Worm (Caenorhabditis elegans): ENCODE measurements around the gene C14A6.7.

C14A6.7 gene

DNA sequence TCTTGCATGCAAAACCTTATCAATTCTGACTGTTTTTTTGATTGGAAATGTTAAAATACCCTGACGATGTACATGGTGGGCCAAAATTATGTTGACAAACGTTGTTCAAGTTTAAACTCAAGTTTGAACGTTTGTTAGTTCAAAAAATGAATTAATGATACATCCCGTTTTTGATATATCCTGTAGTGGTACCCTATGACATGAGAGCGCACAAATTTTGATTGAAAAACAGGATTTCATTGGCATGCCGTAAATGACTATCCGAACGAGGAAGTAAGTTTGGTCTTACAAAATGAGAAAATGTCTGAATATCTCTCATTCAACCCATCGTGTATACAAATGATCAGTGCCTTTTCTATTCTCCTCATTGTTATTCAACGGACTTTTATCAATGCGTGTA lies 27.0 kb downstream of the C14A6.7 start, which contains the start of gene Y37H2A.11:
Y37H2A.11 (plus strand) TSS at position 301 of the 400 bp plus-strand sequence.
- TF ChIP-seq nhr-21 (tag; optimal IDR thresholded peaks at IDR 0.05) (no peak), elt-3 (tag; optimal IDR thresholded peaks at IDR 0.05) (no peak), fos-1 (tag; optimal IDR thresholded peaks at IDR 0.05) (no peak), nhr-25 (tag; optimal IDR thresholded peaks at IDR 0.05) (no peak), peb-1 (tag; optimal IDR thresholded peaks at IDR 0.05) (no peak), ztf-4 (tag; optimal IDR thresholded peaks at IDR 0.05) (no peak), nhr-129 (tag; optimal IDR thresholded peaks at IDR 0.05) (no peak), alr-1 (tag; optimal IDR thresholded peaks at IDR 0.05) (no peak), ztf-11 (tag; optimal IDR thresholded peaks at IDR 0.05) (no peak), unc-55 (GFP tag; optimal IDR thresholded peaks at IDR 0.05) (no peak), sma-3 (GFP tag; optimal IDR thresholded peaks at IDR 0.05) (no peak), snpc-4 (tag; optimal IDR thresholded peaks at IDR 0.05) (no peak), C34F6.9 (tag; optimal IDR thresholded peaks at IDR 0.05) (no peak)

DNA sequence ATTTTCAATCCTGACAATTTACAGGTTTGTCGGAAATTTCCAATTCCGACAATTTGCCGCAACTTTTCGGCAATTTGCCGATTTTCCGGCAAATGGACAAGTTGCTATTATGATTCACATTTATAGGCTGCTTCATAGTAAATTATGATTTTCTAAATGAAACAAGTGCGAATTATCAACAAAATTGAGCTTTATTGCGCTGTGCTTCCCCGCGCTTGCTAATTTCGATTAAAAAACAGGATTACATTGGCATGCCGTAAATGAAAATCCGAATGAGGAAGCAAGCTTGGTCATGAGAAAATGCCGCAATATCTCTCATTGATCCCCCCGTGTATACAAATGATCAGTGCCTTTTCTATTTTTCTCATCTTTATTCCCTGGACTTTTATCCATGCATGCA lies 29.5 kb downstream of the C14A6.7 start, which contains the start of gene Y37H2A.10:
Y37H2A.10 (plus strand) TSS at position 301 of the 400 bp plus-strand sequence.
- no peak for TF ChIP-seq Y55F3AM.14 (GFP tag; optimal IDR thresholded peaks at IDR 0.05)
- TF ChIP-seq lsy-2 (tag; optimal IDR thresholded peaks at IDR 0.05) = no peak
- TF ChIP-seq ceh-16 (tag; optimal IDR thresholded peaks at IDR 0.05) = no peak
- no peak for TF ChIP-seq alr-1 (tag; optimal IDR thresholded peaks at IDR 0.05)
- no peak for TF ChIP-seq nhr-129 (tag; optimal IDR thresholded peaks at IDR 0.05)
- no peak for TF ChIP-seq dmd-4 (tag; optimal IDR thresholded peaks at IDR 0.05)
- no peak for TF ChIP-seq nhr-21 (tag; optimal IDR thresholded peaks at IDR 0.05)
- TF ChIP-seq crh-2 (tag; optimal IDR thresholded peaks at IDR 0.05) = no peak
- TF ChIP-seq nhr-12 (tag; optimal IDR thresholded peaks at IDR 0.05) = no peak
- TF ChIP-seq fos-1 (tag; optimal IDR thresholded peaks at IDR 0.05) = no peak
- TF ChIP-seq sma-9 (GFP tag; optimal IDR thresholded peaks at IDR 0.05) = no peak
- no peak for TF ChIP-seq sma-9 (tag; optimal IDR thresholded peaks at IDR 0.05)
- TF ChIP-seq nhr-25 (tag; optimal IDR thresholded peaks at IDR 0.05) = no peak
- no peak for TF ChIP-seq elt-1 (tag; optimal IDR thresholded peaks at IDR 0.05)

DNA sequence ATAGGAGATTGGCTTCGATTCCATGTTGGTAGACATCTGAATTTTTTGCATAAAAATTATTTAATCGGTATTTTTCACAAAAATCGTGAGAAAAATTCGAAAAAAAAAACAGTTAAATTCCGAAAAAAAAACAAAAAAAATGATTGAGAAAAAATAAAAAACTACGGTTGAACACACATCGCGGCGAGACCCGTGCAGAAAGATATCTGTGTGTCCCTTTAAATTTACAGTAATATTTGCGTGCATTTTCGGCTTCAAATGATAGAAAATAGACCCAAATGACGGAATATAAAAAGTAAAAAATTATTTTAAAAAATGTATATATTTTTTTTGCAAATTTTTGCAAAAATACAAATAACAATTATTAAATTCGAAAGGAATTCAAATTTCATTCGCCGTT lies 30.5 kb downstream of the C14A6.7 start:
- TF ChIP-seq ztf-4 (tag; optimal IDR thresholded peaks at IDR 0.05) = no peak
- TF ChIP-seq snpc-4 (tag; optimal IDR thresholded peaks at IDR 0.05) = no peak
- TF ChIP-seq egl-27 (tag; optimal IDR thresholded peaks at IDR 0.05) = no peak
- no peak for TF ChIP-seq fos-1 (tag; optimal IDR thresholded peaks at IDR 0.05)
- TF ChIP-seq dmd-4 (tag; optimal IDR thresholded peaks at IDR 0.05) = no peak
- TF ChIP-seq elt-1 (tag; optimal IDR thresholded peaks at IDR 0.05) = no peak

DNA sequence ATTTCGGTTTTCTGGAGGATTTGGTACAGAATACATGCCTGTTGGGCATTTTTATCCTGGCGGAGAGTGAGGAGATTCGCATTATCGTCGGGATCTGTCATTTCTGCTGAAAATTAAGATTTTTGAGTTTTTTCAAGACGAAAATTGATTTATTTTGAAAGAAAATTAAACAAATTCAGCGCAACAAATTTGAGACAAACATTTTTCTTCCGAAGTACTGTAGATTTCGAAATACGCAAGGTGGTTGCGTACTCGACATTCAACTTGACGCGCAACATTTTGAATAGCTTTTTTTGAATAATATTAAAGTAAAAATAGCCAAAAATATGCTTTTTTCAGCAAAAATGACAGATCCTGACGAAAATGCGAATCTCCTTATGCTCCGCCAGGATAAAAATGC lies 33.8 kb downstream of the C14A6.7 start, which contains the start of gene Y37H2A.7:
Y37H2A.7 (minus strand) TSS at position 101 of the 400 bp plus-strand sequence.
- TF ChIP-seq fos-1 (tag; optimal IDR thresholded peaks at IDR 0.05) (no peak), unc-62 (GFP tag; optimal IDR thresholded peaks at IDR 0.05) (no peak), lin-39 (tag; optimal IDR thresholded peaks at IDR 0.05) (no peak), ceh-82 (tag; optimal IDR thresholded peaks at IDR 0.05) (no peak), zag-1 (tag; optimal IDR thresholded peaks at IDR 0.05) (no peak), nhr-10 (tag; optimal IDR thresholded peaks at IDR 0.05) (no peak), crh-2 (tag; optimal IDR thresholded peaks at IDR 0.05) (no peak), dmd-4 (tag; optimal IDR thresholded peaks at IDR 0.05) (no peak), unc-55 (GFP tag; optimal IDR thresholded peaks at IDR 0.05) (no peak), nhr-129 (tag; optimal IDR thresholded peaks at IDR 0.05) (no peak)

DNA sequence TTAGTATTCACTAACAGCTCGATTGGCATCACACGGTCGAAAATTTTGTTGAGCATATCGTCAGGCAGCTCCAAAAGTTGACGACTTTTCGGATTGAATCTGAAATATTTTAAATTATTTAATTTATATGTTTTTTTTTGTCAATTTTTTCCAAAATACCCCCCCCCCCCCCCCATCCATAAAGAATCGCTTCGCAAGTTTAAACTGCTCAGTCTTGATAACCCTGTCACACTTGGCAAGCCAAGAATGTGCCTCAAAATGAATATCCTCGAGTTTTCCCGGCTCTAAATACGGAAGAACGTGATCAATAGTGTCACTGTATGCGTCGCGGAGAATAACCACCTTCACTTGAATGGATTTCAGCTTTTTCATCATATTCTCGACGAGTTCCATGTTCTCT lies 35.0 kb downstream of the C14A6.7 start, which contains the start of gene Y37H2A.18:
Y37H2A.18 (minus strand) TSS at position 101 of the 400 bp plus-strand sequence.
- TF ChIP-seq nhr-129 (tag; optimal IDR thresholded peaks at IDR 0.05) (no peak), peb-1 (tag; optimal IDR thresholded peaks at IDR 0.05) (no peak), egl-27 (tag; optimal IDR thresholded peaks at IDR 0.05) (no peak), ceh-16 (tag; optimal IDR thresholded peaks at IDR 0.05) (no peak), sma-9 (GFP tag; optimal IDR thresholded peaks at IDR 0.05) (no peak), sma-9 (tag; optimal IDR thresholded peaks at IDR 0.05) (no peak), dmd-4 (tag; optimal IDR thresholded peaks at IDR 0.05) (no peak), nhr-77 (tag; optimal IDR thresholded peaks at IDR 0.05) (no peak), ztf-4 (tag; optimal IDR thresholded peaks at IDR 0.05) (no peak), nhr-23 (tag; optimal IDR thresholded peaks at IDR 0.05) (no peak)

DNA sequence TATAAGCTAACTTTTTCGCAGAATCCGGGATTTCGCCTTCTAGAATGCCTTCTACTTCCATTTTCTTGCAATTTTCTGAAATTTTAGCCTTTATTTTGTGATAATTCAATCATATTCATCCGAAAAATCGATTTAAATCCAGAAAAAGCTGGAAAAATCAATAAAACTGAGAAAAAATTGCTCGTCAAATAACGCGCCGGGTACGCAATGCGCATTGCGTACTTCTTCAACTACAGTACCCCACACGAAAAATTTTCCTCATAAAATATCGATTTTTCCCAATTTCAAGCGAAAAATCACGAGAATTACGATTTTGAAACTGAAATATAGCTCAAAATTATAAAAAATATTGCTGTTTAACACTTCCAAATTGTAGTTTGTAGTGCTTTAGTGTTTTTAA lies 37.1 kb downstream of the C14A6.7 start, which contains the start of gene Y37H2A.12:
Y37H2A.12 (minus strand) TSS at position 81 of the 400 bp plus-strand sequence.
- TF ChIP-seq zag-1 (tag; optimal IDR thresholded peaks at IDR 0.05) (no peak), mbf-1 (tag; optimal IDR thresholded peaks at IDR 0.05) (no peak), nhr-10 (tag; optimal IDR thresholded peaks at IDR 0.05) (no peak), sma-9 (GFP tag; optimal IDR thresholded peaks at IDR 0.05) (no peak), sma-9 (tag; optimal IDR thresholded peaks at IDR 0.05) (no peak), mab-5 (tag; optimal IDR thresholded peaks at IDR 0.05) (no peak), dmd-4 (tag; optimal IDR thresholded peaks at IDR 0.05) (no peak), unc-62 (GFP tag; optimal IDR thresholded peaks at IDR 0.05) (no peak), sem-4 (tag; optimal IDR thresholded peaks at IDR 0.05) (no peak), R02D3.7 (tag; optimal IDR thresholded peaks at IDR 0.05) (no peak), nhr-25 (tag; optimal IDR thresholded peaks at IDR 0.05) (no peak), ZK546.5 (tag; optimal IDR thresholded peaks at IDR 0.05) (no peak), ceh-82 (tag; optimal IDR thresholded peaks at IDR 0.05) (no peak), gmeb-1 (tag; optimal IDR thresholded peaks at IDR 0.05) (no peak), elt-1 (tag; optimal IDR thresholded peaks at IDR 0.05) (no peak)
